Worm (Caenorhabditis elegans) whole organism, early embryonic: ENCODE data around the gene slc-17.3.

Source experiments
- B0310.2 ChIP-seq: sonication (generic microtip); optimal IDR thresholded peaks from 2 replicates; lab custom pipeline; 2016; ENCODE audit warnings: mild to moderate bottlenecking, missing genetic modification characterization, missing compliant biosample characterization
- F13C5.2 ChIP-seq: sonication (generic microtip); optimal IDR thresholded peaks from 2 replicates; lab custom pipeline; 2017; ENCODE audit warnings: mild to moderate bottlenecking, missing genetic modification characterization, inconsistent platforms, missing compliant biosample characterization
- aly-1 ChIP-seq: sonication (generic microtip); optimal IDR thresholded peaks from 2 replicates; lab custom pipeline; 2016; ENCODE audit warnings: missing genetic modification characterization, missing compliant biosample characterization
- ama-1 ChIP-seq: fragments of 150-350 bp; optimal IDR thresholded peaks from 2 replicates; lab custom pipeline; 2014
- ceh-13 ChIP-seq: fragments of 200-800 bp; sonication (Bioruptor generic); optimal IDR thresholded peaks from 2 replicates; lab custom pipeline; 2018; ENCODE audit warnings: mild to moderate bottlenecking, missing genetic modification characterization, missing compliant biosample characterization
- ceh-36 ChIP-seq: sonication (generic microtip); optimal IDR thresholded peaks from 2 replicates; lab custom pipeline; 2016; ENCODE audit warnings: missing genetic modification characterization, inconsistent platforms, missing compliant biosample characterization
- ets-7 ChIP-seq: sonication (generic microtip); optimal IDR thresholded peaks from 2 replicates; lab custom pipeline; 2016; ENCODE audit warnings: missing genotype, missing genetic modification characterization, missing compliant biosample characterization
- flt-1 ChIP-seq: fragments of 200-800 bp; sonication (Bioruptor generic); IDR thresholded peaks from 2 replicates; pipeline ENCODE4 v1.3.6; 2022; ENCODE audit warnings: missing genetic modification characterization, missing compliant biosample characterization
- hmbx-1 ChIP-seq: sonication (generic microtip); optimal IDR thresholded peaks from 2 replicates; lab custom pipeline; 2016; ENCODE audit warnings: mild to moderate bottlenecking, missing genetic modification characterization, missing compliant biosample characterization
- hmg-4 ChIP-seq: fragments of 200-800 bp; sonication (Bioruptor generic); optimal IDR thresholded peaks from 2 replicates; lab custom pipeline; 2018; ENCODE audit warnings: mild to moderate bottlenecking, missing genetic modification characterization, missing compliant biosample characterization
- hnd-1 ChIP-seq: sonication (generic microtip); optimal IDR thresholded peaks from 2 replicates; lab custom pipeline; 2016; ENCODE audit warnings: missing genetic modification characterization, missing compliant biosample characterization
- pes-1 ChIP-seq: fragments of 200-800 bp; sonication (Bioruptor generic); IDR thresholded peaks from 2 replicates; pipeline ENCODE4 v1.3.6; 2022; ENCODE audit warnings: missing genetic modification reagents, missing genetic modification characterization, missing compliant biosample characterization
- scrt-1 ChIP-seq: fragments of 200-800 bp; sonication (Bioruptor generic); IDR thresholded peaks from 2 replicates; pipeline ENCODE4 v1.3.6; 2022; ENCODE audit warnings: missing genetic modification characterization, missing compliant biosample characterization
- sea-1 ChIP-seq: fragments of 200-800 bp; sonication (Bioruptor generic); conservative IDR thresholded peaks from 2 replicates; pipeline ENCODE4 v1.3.6; 2022; ENCODE audit warnings: missing genetic modification characterization, missing compliant biosample characterization
- tbx-11 ChIP-seq: fragments of 200-800 bp; sonication (Bioruptor generic); IDR thresholded peaks from 2 replicates; pipeline ENCODE4 v1.3.6; 2022; ENCODE audit warnings: missing genetic modification characterization, missing compliant biosample characterization
- tbx-37 ChIP-seq: fragments of 200-800 bp; sonication (Bioruptor generic); conservative IDR thresholded peaks from 2 replicates; pipeline ENCODE4 v1.3.6; 2022; ENCODE audit warnings: missing genetic modification reagents, missing genetic modification characterization, missing compliant biosample characterization
- tra-4 ChIP-seq: sonication (generic microtip); optimal IDR thresholded peaks from 2 replicates; lab custom pipeline; 2017; ENCODE audit warnings: missing genetic modification characterization, missing compliant biosample characterization

Gene slc-17.3

ce11 chrIII:7843536-7843935, 21.6 kb downstream of the slc-17.3 start, which contains the start of gene ZK652.8:
Gene ZK652.8, minus strand, starts transcription at chrIII:7843636.
- TF ChIP-seq ets-7 (tag; lab: Kevin White, UChicago) (no peak), flt-1 (GFP tag; lab: Robert Waterston, UW) (no peak), sea-1 (GFP tag; lab: Robert Waterston, UW) (no peak), F13C5.2 (tag; lab: Kevin White, UChicago) (no peak), tbx-37 (GFP tag; lab: Robert Waterston, UW) (no peak)

ce11 chrIII:7838907-7839642, 26.0 kb downstream of the slc-17.3 start, which contains the start of gene ceh-23:
Gene ceh-23, plus strand, starts transcription at chrIII:7839592.
- TF ChIP-seq sea-1 (GFP tag; lab: Robert Waterston, UW) = no peak
- TF ChIP-seq aly-1 = no peak
- no peak for TF ChIP-seq ama-1
- no peak for TF ChIP-seq F13C5.2 (tag; lab: Kevin White, UChicago)
- TF ChIP-seq pes-1 (GFP tag; lab: Robert Waterston, UW) = no peak
- TF ChIP-seq hmg-4 = no peak
- TF ChIP-seq ets-7 (tag; lab: Kevin White, UChicago) = no peak
- TF ChIP-seq tra-4 (tag; lab: Kevin White, UChicago) = no peak
- TF ChIP-seq ceh-36 (tag; lab: Kevin White, UChicago) = no peak
- TF ChIP-seq hmbx-1 (tag; lab: Kevin White, UChicago) = no peak
- TF ChIP-seq scrt-1 (GFP tag; lab: Robert Waterston, UW) = no peak
- TF ChIP-seq ceh-13 (GFP tag; lab: Kevin White, UChicago) = no peak
- no peak for TF ChIP-seq tbx-11
- TF ChIP-seq flt-1 (GFP tag; lab: Robert Waterston, UW) = no peak
- no peak for TF ChIP-seq B0310.2 (tag; lab: Kevin White, UChicago)
- TF ChIP-seq tbx-37 (GFP tag; lab: Robert Waterston, UW) = no peak
- TF ChIP-seq hnd-1 (tag; lab: Kevin White, UChicago) = no peak

ce11 chrIII:7837567-7837966, 27.5 kb downstream of the slc-17.3 start:
- TF ChIP-seq sea-1 (GFP tag; lab: Robert Waterston, UW) (no peak), tra-4 (tag; lab: Kevin White, UChicago) (no peak), B0310.2 (tag; lab: Kevin White, UChicago) (no peak), ceh-13 (GFP tag; lab: Kevin White, UChicago) (no peak), hmg-4 (no peak)

ce11 chrIII:7835684-7836083, 29.4 kb downstream of the slc-17.3 start:
- no peak for TF ChIP-seq flt-1 (GFP tag; lab: Robert Waterston, UW)
- TF ChIP-seq aly-1 = no peak
- TF ChIP-seq ceh-36 (tag; lab: Kevin White, UChicago) = no peak

- TF ChIP-seq tbx-37 (GFP tag; lab: Robert Waterston, UW) = no peak
- no peak for TF ChIP-seq B0310.2 (tag; lab: Kevin White, UChicago)
- TF ChIP-seq hmbx-1 (tag; lab: Kevin White, UChicago) = no peak
- TF ChIP-seq hmg-4 = no peak
- TF ChIP-seq ceh-13 (GFP tag; lab: Kevin White, UChicago) = no peak
- no peak for TF ChIP-seq ceh-36 (tag; lab: Kevin White, UChicago)
- TF ChIP-seq flt-1 (GFP tag; lab: Robert Waterston, UW) = no peak
- no peak for TF ChIP-seq hnd-1 (tag; lab: Kevin White, UChicago)
- no peak for TF ChIP-seq aly-1
- no peak for TF ChIP-seq F13C5.2 (tag; lab: Kevin White, UChicago)
Measured at ce11 chrIII:7834848-7835247, 30.2 kb downstream of the slc-17.3 start.

ce11 chrIII:7832473-7832872, 32.6 kb downstream of the slc-17.3 start:
- no peak for TF ChIP-seq F13C5.2 (tag; lab: Kevin White, UChicago)
- TF ChIP-seq tra-4 (tag; lab: Kevin White, UChicago) = no peak
- no peak for TF ChIP-seq aly-1
- no peak for TF ChIP-seq tbx-11
- no peak for TF ChIP-seq ceh-13 (GFP tag; lab: Kevin White, UChicago)

- TF ChIP-seq scrt-1 (GFP tag; lab: Robert Waterston, UW) (no peak), tbx-11 (no peak), sea-1 (GFP tag; lab: Robert Waterston, UW) (no peak), ceh-13 (GFP tag; lab: Kevin White, UChicago) (no peak), hnd-1 (tag; lab: Kevin White, UChicago) (no peak), tbx-37 (GFP tag; lab: Robert Waterston, UW) (no peak), F13C5.2 (tag; lab: Kevin White, UChicago) (no peak), ama-1 (no peak), ceh-36 (tag; lab: Kevin White, UChicago) (no peak), B0310.2 (tag; lab: Kevin White, UChicago) (no peak), tra-4 (tag; lab: Kevin White, UChicago) (no peak)
Measured at ce11 chrIII:7828576-7829461, 36.3 kb downstream of the slc-17.3 start, which contains the start of the genes egl-45 and kcmf-1. Gene egl-45, minus strand, starts transcription at chrIII:7828626. Gene kcmf-1, plus strand, starts transcription at chrIII:7829411.
